Fruit fly (Drosophila melanogaster) whole organism, pupa: Measurements from ENCODE around the gene CG32333.

Experiments used
- CG15710 ChIP-seq: fragments of 200-800 bp; sonication (Bioruptor generic); optimal IDR thresholded peaks from 2 replicates; lab custom pipeline; 2018; ENCODE audit warnings: missing biosample characterization, mild to moderate bottlenecking, missing genetic modification characterization, moderate library complexity
- CG9948 ChIP-seq: fragments of 200-800 bp; sonication (Bioruptor generic); optimal IDR thresholded peaks from 2 replicates; lab custom pipeline; 2018; ENCODE audit warnings: missing biosample characterization, mild to moderate bottlenecking, missing genetic modification characterization, moderate library complexity
- D1 ChIP-seq: fragments of 200-800 bp; sonication (Bioruptor generic); optimal IDR thresholded peaks from 2 replicates; lab custom pipeline; 2018; ENCODE audit warnings: missing biosample characterization, mild to moderate bottlenecking, missing genetic modification characterization, moderate library complexity
- Pif1A ChIP-seq: fragments of 200-800 bp; sonication (Bioruptor generic); optimal IDR thresholded peaks from 3 replicates; lab custom pipeline; 2016; ENCODE audit warnings: missing biosample characterization, missing genetic modification characterization
- Snoo ChIP-seq: fragments of 200-800 bp; sonication (Bioruptor generic); optimal IDR thresholded peaks from 3 replicates; lab custom pipeline; 2017; ENCODE audit warnings: missing biosample characterization, mild to moderate bottlenecking, missing genetic modification characterization, inconsistent platforms
- gl ChIP-seq: fragments of 200-800 bp; sonication (Bioruptor generic); optimal IDR thresholded peaks from 2 replicates; lab custom pipeline; 2018; ENCODE audit warnings: missing biosample characterization, mild to moderate bottlenecking, missing genetic modification characterization

DNA sequence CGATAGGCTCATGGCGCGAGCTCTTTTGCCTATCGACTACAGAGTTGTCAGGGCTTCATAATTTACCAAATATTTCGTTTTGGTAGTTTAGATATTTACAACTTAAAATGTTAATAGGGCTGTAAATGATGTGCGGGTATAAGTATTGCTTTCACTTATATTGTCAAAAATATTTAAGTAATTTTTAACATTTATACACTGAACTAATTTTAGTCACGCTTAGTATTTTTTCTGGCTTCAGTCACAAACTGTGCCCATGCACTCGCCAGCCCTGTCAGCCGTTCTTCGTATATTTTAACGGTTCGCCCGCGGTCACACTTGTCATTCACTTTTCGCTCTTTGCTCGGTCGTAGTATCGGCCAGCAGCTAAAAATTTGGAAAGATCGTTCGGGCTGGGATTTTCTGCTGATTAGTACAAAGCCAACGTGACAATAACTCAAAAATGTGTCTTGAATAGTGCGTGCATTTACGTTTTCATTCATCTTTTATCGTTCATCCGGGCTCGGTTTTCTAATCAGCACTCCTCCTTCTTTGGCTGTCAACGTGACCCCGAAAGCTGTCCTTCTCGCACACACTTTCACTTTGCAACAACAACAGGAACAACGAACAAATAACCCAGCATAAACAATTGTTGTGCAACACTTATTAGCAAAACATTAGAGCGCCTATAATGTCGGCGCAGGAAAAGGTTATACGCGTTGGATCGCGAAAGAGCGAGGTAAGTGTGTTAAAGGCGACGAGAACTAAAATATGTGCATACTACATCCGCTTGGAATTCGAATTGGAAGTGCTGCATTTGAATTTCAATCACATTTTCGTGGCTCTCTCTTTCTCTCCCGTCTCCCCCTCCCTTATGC lies 59.0 kb downstream of the CG32333 start, which contains the start of the genes Hmbs and CG2211:
- TF ChIP-seq D1 (no peak), gl (tag; lab: Kevin White, UChicago) (peak; percentile 24), CG15710 (tag; lab: Kevin White, UChicago) (peak; percentile 74), CG9948 (tag; lab: Kevin White, UChicago) (peak; percentile 64), Pif1A (GFP tag; lab: Kevin White, UChicago) (no peak), Snoo (tag; lab: Kevin White, UChicago) (peak; percentile 73)
